Fruit fly (Drosophila melanogaster): Measurements from ENCODE around the gene CG9568.

dm6 chr2L:9013968-9014367, 3.6 kb downstream of the CG9568 start, which contains the start of gene Rcd-1r:
- TF ChIP-seq pan (optimal IDR thresholded peaks at IDR 0.05) (no peak), psq (optimal IDR thresholded peaks at IDR 0.05) (no peak), EcR (GFP tag; optimal IDR thresholded peaks at IDR 0.05) (no peak), CG8478 (optimal IDR thresholded peaks at IDR 0.05) (no peak), Dll (optimal IDR thresholded peaks at IDR 0.05) (no peak), usp (GFP tag; optimal IDR thresholded peaks at IDR 0.05) (no peak)
